Fruit fly (Drosophila melanogaster) whole organism, prepupa: Measurements from ENCODE around the gene pcx.

ENCODE experiments used
- Blimp-1 ChIP-seq: fragments of 200-800 bp; sonication (Bioruptor generic); optimal IDR thresholded peaks from 3 replicates; lab custom pipeline; 2017; ENCODE audit warnings: missing biosample characterization, missing genetic modification characterization, mild to moderate bottlenecking, moderate library complexity, missing genetic modification reagents
- CG10631 ChIP-seq: fragments of 200-800 bp; sonication (Bioruptor generic); optimal IDR thresholded peaks from 2 replicates; lab custom pipeline; 2016; ENCODE audit warnings: missing biosample characterization, missing genetic modification characterization
- CG16779 ChIP-seq: fragments of 200-800 bp; sonication (Bioruptor generic); optimal IDR thresholded peaks from 3 replicates; lab custom pipeline; 2017; ENCODE audit warnings: missing biosample characterization, mild to moderate bottlenecking, missing genetic modification characterization
- OdsH ChIP-seq: fragments of 200-800 bp; sonication (Bioruptor generic); optimal IDR thresholded peaks from 3 replicates; lab custom pipeline; 2016; ENCODE audit warnings: missing biosample characterization, missing genetic modification characterization
- dac ChIP-seq: fragments of 200-800 bp; sonication (Bioruptor generic); optimal IDR thresholded peaks from 2 replicates; lab custom pipeline; 2017; ENCODE audit warnings: missing biosample characterization, mild to moderate bottlenecking, missing genetic modification characterization
- fkh ChIP-seq: fragments of 200-800 bp; sonication (Bioruptor generic); optimal IDR thresholded peaks from 3 replicates; lab custom pipeline; 2017; ENCODE audit warnings: missing biosample characterization, mild to moderate bottlenecking, missing genetic modification characterization, moderate library complexity
- ss ChIP-seq, 2 experiments: fragments of 200-800 bp; sonication (Bioruptor generic); optimal IDR thresholded peaks; 2 replicates in 1 of 2; 3 replicates in 1 of 2; lab custom pipeline; 2017 to 2018; ENCODE audit warnings: mild to moderate bottlenecking in 2 of 2, missing biosample characterization in 2 of 2, missing genetic modification characterization in 2 of 2, moderate library complexity in 1 of 2

dm6 chrX:2218455-2218854, 6.6 kb upstream of the pcx start:
- TF ChIP-seq CG16779 (tag; lab: Kevin White, UChicago) (no peak), dac (GFP tag; lab: Kevin White, UChicago) (no peak), Blimp-1 (GFP tag; lab: Kevin White, UChicago) (no peak), CG10631 (no peak), ss (GFP tag; optimal IDR thresholded peaks at IDR 0.05; lab: Kevin White, UChicago) (no peak), fkh (GFP tag; lab: Kevin White, UChicago) (no peak), OdsH (GFP tag; lab: Kevin White, UChicago) (no peak)
